Worm (Caenorhabditis elegans) whole organism, L4 larva: ENCODE measurements around the gene chil-17.

ENCODE experiments used
- D1046.2 ChIP-seq: fragments of 200-800 bp; sonication (Bioruptor generic); IDR thresholded peaks from 2 replicates; pipeline ENCODE4 v1.3.6; 2022; ENCODE audit warnings: missing genetic modification characterization, missing compliant biosample characterization
- aha-1 ChIP-seq: fragments of 150-350 bp; peaks from one replicate; lab custom pipeline; 2014; ENCODE audit warnings: missing biosample characterization, missing genetic modification characterization
- ces-1 ChIP-seq: fragments of 150-350 bp; sonication (generic microtip); optimal IDR thresholded peaks from 4 replicates; lab custom pipeline; 2014; ENCODE audit warnings: missing biosample characterization, missing genetic modification reagents, missing genetic modification characterization
- gei-8 ChIP-seq: fragments of 200-800 bp; sonication (Bioruptor generic); optimal IDR thresholded peaks from 2 replicates; lab custom pipeline; 2018; ENCODE audit warnings: mild to moderate bottlenecking, missing genetic modification characterization, missing compliant biosample characterization
- jun-1 ChIP-seq: fragments of 150-350 bp; optimal IDR thresholded peaks from 2 replicates; lab custom pipeline; 2014; ENCODE audit warnings: missing biosample characterization, missing genetic modification reagents, missing genetic modification characterization
- lin-15B ChIP-seq: fragments of 150-350 bp; sonication (generic microtip); optimal IDR thresholded peaks from 3 replicates; lab custom pipeline; 2014; ENCODE audit warnings: missing biosample characterization, missing genetic modification characterization
- lin-39 ChIP-seq: fragments of 150-350 bp; optimal IDR thresholded peaks from 2 replicates; lab custom pipeline; 2014; ENCODE audit warnings: missing biosample characterization, missing genetic modification reagents, missing genetic modification characterization
- nhr-11 ChIP-seq: fragments of 150-350 bp; optimal IDR thresholded peaks from 2 replicates; lab custom pipeline; 2014; ENCODE audit warnings: missing biosample characterization, missing genetic modification characterization
- saeg-2 ChIP-seq: fragments of 200-800 bp; sonication (Bioruptor generic); IDR thresholded peaks from 2 replicates; pipeline ENCODE4 v1.3.6; 2022; ENCODE audit warnings: missing genetic modification reagents, missing genetic modification characterization, missing compliant biosample characterization

DNA sequence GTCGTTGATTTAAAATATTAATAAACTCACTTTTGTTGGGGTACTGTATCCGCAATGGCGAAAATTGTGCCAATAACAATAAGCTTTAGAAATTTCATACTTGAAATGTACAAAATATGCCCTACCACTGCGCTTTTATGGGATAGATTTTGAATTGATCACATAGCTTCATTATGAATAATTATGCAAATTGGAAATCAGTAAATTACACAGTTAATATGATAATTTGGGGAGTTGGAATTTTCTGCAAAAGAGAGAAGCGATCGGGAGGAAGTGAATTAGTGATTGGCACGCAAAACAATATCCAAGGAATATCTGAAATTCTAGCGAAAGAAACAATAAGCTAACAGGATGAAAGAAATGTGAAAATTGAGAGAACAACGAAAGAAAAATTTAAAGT is 13.9 kb downstream of the chil-17 start, which contains the start of gene M176.10:
- TF ChIP-seq lin-15B (tag; lab: Kevin White, UChicago) (no peak), nhr-11 (tag; lab: Kevin White, UChicago) (no peak), gei-8 (GFP tag; lab: Kevin White, UChicago) (no peak), lin-39 (tag; lab: Kevin White, UChicago) (no peak), saeg-2 (GFP tag; lab: Robert Waterston, UW) (no peak), jun-1 (tag; lab: Kevin White, UChicago) (no peak), ces-1 (GFP tag; lab: Kevin White, UChicago) (no peak), aha-1 (tag; lab: Kevin White, UChicago) (no peak), D1046.2 (GFP tag; lab: Robert Waterston, UW) (no peak)
